3 fruit fly cellular contexts compared by ENCODE assay signal in genomic region chr3L:12062219-12062618, dm6.
TF ChIP-seq lines count a peak whose summit lies in the region.

No protein-coding gene starts in this region.

- no peak for TF ChIP-seq CTCF in whole organism, embryonic (GFP tag; optimal IDR thresholded peaks at IDR 0.05; lab: Kevin White, UChicago)

TF ChIP-seq in whole organism, embryonic, 481 proteins besides CTCF, POLR2A, EP300 and RAD21 (continues in another document):
- TF ChIP-seq HLH4C (GFP tag; IDR thresholded peaks at IDR 0.05; lab: Robert Waterston, UW; ENCODE audit: partially characterized antibody) (no peak), CG9932 (GFP tag; IDR thresholded peaks at IDR 0.05; lab: Robert Waterston, UW) (no peak), Xrp1 (GFP tag; IDR thresholded peaks at IDR 0.05; lab: Robert Waterston, UW) (peak; percentile 43; the same call in 1 of the 2 replicates), pho (GFP tag; optimal IDR thresholded peaks at IDR 0.05; lab: Kevin White, UChicago) (no peak), CG13424 (tag; optimal IDR thresholded peaks at IDR 0.05; lab: Kevin White, UChicago) (peak; percentile 7), Hand (GFP tag; optimal IDR thresholded peaks at IDR 0.05; lab: Kevin White, UChicago) (no peak), bsh (GFP tag; optimal IDR thresholded peaks at IDR 0.05; lab: Kevin White, UChicago) (peak in 1 of 2 experiments; percentile 60), eyg (GFP tag; optimal IDR thresholded peaks at IDR 0.05; lab: Kevin White, UChicago) (no peak), CG17829 (tag; optimal IDR thresholded peaks at IDR 0.05; lab: Kevin White, UChicago) (peak; percentile 27), CG10979 (tag; optimal IDR thresholded peaks at IDR 0.05; lab: Kevin White, UChicago) (peak; percentile 60), CG8290 (GFP tag; optimal IDR thresholded peaks at IDR 0.05; lab: Kevin White, UChicago) (no peak), CG8290 (tag; optimal IDR thresholded peaks at IDR 0.05; lab: Kevin White, UChicago) (no peak), dpn (GFP tag; optimal IDR thresholded peaks at IDR 0.05; lab: Kevin White, UChicago) (peak in 1 of 2 experiments; percentile 4), NC2β (GFP tag; optimal IDR thresholded peaks at IDR 0.05; lab: Kevin White, UChicago) (no peak), nmo (GFP tag; optimal IDR thresholded peaks at IDR 0.05; lab: Kevin White, UChicago) (peak; percentile 14), CG31388 (GFP tag; optimal IDR thresholded peaks at IDR 0.05; lab: Kevin White, UChicago) (no peak), CG18764 (GFP tag; optimal IDR thresholded peaks at IDR 0.05; lab: Kevin White, UChicago) (no peak), CG16815 (GFP tag; optimal IDR thresholded peaks at IDR 0.05; lab: Kevin White, UChicago) (peak; percentile 5), ssp (GFP tag; IDR thresholded peaks at IDR 0.05; lab: Robert Waterston, UW) (no peak), Usf (GFP tag; optimal IDR thresholded peaks at IDR 0.05; lab: Kevin White, UChicago) (no peak), fd96Cb (tag; optimal IDR thresholded peaks at IDR 0.05; lab: Kevin White, UChicago) (peak; percentile 35), gsb-n (tag; optimal IDR thresholded peaks at IDR 0.05; lab: Kevin White, UChicago) (no peak), gem (tag; optimal IDR thresholded peaks at IDR 0.05; lab: Kevin White, UChicago) (peak; percentile 50), lola (GFP tag; optimal IDR thresholded peaks at IDR 0.05; lab: Kevin White, UChicago) (peak in 1 of 3 experiments; percentile 65), Sox102F (GFP tag; optimal IDR thresholded peaks at IDR 0.05; lab: Kevin White, UChicago) (peak; percentile 34), CG2678 (tag; optimal IDR thresholded peaks at IDR 0.05; lab: Kevin White, UChicago) (peak; percentile 12), Elba2 (GFP tag; optimal IDR thresholded peaks at IDR 0.05; lab: Kevin White, UChicago) (no peak), dati (GFP tag; IDR thresholded peaks at IDR 0.05; lab: Robert Waterston, UW) (0 out of 2 replicates have a peak, but pooled peaks have one; percentile 9), CG17359 (tag; optimal IDR thresholded peaks at IDR 0.05; lab: Kevin White, UChicago) (no peak), Dad (GFP tag; optimal IDR thresholded peaks at IDR 0.05; lab: Kevin White, UChicago) (no peak)

TF ChIP-seq in whole organism, prepupa, 60 proteins besides CTCF, POLR2A, EP300 and RAD21:
- peak; percentile 8 for TF ChIP-seq pdm3 (GFP tag; optimal IDR thresholded peaks at IDR 0.05; lab: Kevin White, UChicago)
- no peak for TF ChIP-seq Gug (GFP tag; IDR thresholded peaks at IDR 0.05; lab: Robert Waterston, UW)
- TF ChIP-seq ss (GFP tag; optimal IDR thresholded peaks at IDR 0.05; lab: Kevin White, UChicago) = no peak
- no peak for TF ChIP-seq Sox102F (GFP tag; optimal IDR thresholded peaks at IDR 0.05; lab: Kevin White, UChicago)
- peak; percentile 58 for TF ChIP-seq Eip78C (GFP tag; lab: Kevin White, UChicago)
- no peak for TF ChIP-seq salr (GFP tag; optimal IDR thresholded peaks at IDR 0.05; lab: Kevin White, UChicago)
- TF ChIP-seq CG10669 (GFP tag; optimal IDR thresholded peaks at IDR 0.05; lab: Kevin White, UChicago) = peak; percentile 18
- no peak for TF ChIP-seq CG11294 (GFP tag; IDR thresholded peaks at IDR 0.05; lab: Robert Waterston, UW)
- TF ChIP-seq CG7368 (GFP tag; optimal IDR thresholded peaks at IDR 0.05; lab: Kevin White, UChicago) = no peak
- TF ChIP-seq fd85E (GFP tag; optimal IDR thresholded peaks at IDR 0.05; lab: Kevin White, UChicago) = no peak
- TF ChIP-seq fd59A (GFP tag; optimal IDR thresholded peaks at IDR 0.05; lab: Kevin White, UChicago) = peak; percentile 2
- no peak for TF ChIP-seq Sox15 (GFP tag; optimal IDR thresholded peaks at IDR 0.05; lab: Kevin White, UChicago)
- peak; percentile 23 for TF ChIP-seq Ets96B (tag; optimal IDR thresholded peaks at IDR 0.05; lab: Kevin White, UChicago)
- TF ChIP-seq CG6792 (GFP tag; optimal IDR thresholded peaks at IDR 0.05; lab: Kevin White, UChicago) = no peak
- TF ChIP-seq OdsH (GFP tag; optimal IDR thresholded peaks at IDR 0.05; lab: Kevin White, UChicago) = no peak
- no peak for TF ChIP-seq CG8119 (GFP tag; IDR thresholded peaks at IDR 0.05; lab: Robert Waterston, UW)
- no peak for TF ChIP-seq CG6808 (GFP tag; optimal IDR thresholded peaks at IDR 0.05; lab: Kevin White, UChicago)
- TF ChIP-seq CG34406 (GFP tag; optimal IDR thresholded peaks at IDR 0.05; lab: Kevin White, UChicago) = no peak
- no peak for TF ChIP-seq svp (GFP tag; lab: Kevin White, UChicago)
- TF ChIP-seq spab (GFP tag; optimal IDR thresholded peaks at IDR 0.05; lab: Kevin White, UChicago) = no peak

TF ChIP-seq in whole organism, pupa, 21 proteins besides CTCF, POLR2A, EP300 and RAD21:
- TF ChIP-seq Pif1A (GFP tag; optimal IDR thresholded peaks at IDR 0.05; lab: Kevin White, UChicago) (no peak), Pif1B (GFP tag; optimal IDR thresholded peaks at IDR 0.05; lab: Kevin White, UChicago) (no peak), CG13204 (GFP tag; optimal IDR thresholded peaks at IDR 0.05; lab: Kevin White, UChicago) (no peak), D1 (tag; optimal IDR thresholded peaks at IDR 0.05; lab: Kevin White, UChicago) (no peak), Ets98B (GFP tag; IDR thresholded peaks at IDR 0.05; lab: Robert Waterston, UW) (no peak), CG12605 (GFP tag; IDR thresholded peaks at IDR 0.05; lab: Robert Waterston, UW) (no peak), fd96Ca (GFP tag; IDR thresholded peaks at IDR 0.05; lab: Robert Waterston, UW) (no peak), CG32121 (GFP tag; IDR thresholded peaks at IDR 0.05; lab: Robert Waterston, UW) (no peak), gl (tag; optimal IDR thresholded peaks at IDR 0.05; lab: Kevin White, UChicago) (no peak), CG8159 (tag; optimal IDR thresholded peaks at IDR 0.05; lab: Kevin White, UChicago) (peak; percentile 31), CG10348 (GFP tag; IDR thresholded peaks at IDR 0.05; lab: Robert Waterston, UW) (no peak), CG8301 (tag; optimal IDR thresholded peaks at IDR 0.05; lab: Kevin White, UChicago) (peak; percentile 30), CG14655 (GFP tag; optimal IDR thresholded peaks at IDR 0.05; lab: Kevin White, UChicago) (peak; percentile 21), CG34367 (tag; optimal IDR thresholded peaks at IDR 0.05; lab: Kevin White, UChicago) (no peak), CG9948 (tag; optimal IDR thresholded peaks at IDR 0.05; lab: Kevin White, UChicago) (peak; percentile 33), rn (GFP tag; IDR thresholded peaks at IDR 0.05; lab: Robert Waterston, UW) (no peak), CG4496 (GFP tag; IDR thresholded peaks at IDR 0.05; lab: Robert Waterston, UW) (no peak), CG15710 (tag; optimal IDR thresholded peaks at IDR 0.05; lab: Kevin White, UChicago) (no peak), EcR (GFP tag; optimal IDR thresholded peaks at IDR 0.05; lab: Kevin White, UChicago) (no peak), Snoo (tag; optimal IDR thresholded peaks at IDR 0.05; lab: Kevin White, UChicago) (no peak), CG17806 (tag; optimal IDR thresholded peaks at IDR 0.05; lab: Kevin White, UChicago) (peak; percentile 15)
TF ChIP-seq in whole organism, pupa: peak in this region for 5.

Comparison
In these comparisons a context has a peak if more than half of its experiments do, and no peak if none do; other contexts are left out.
1. Of the 7 proteins assayed by ChIP-seq in both whole organism, embryonic and whole organism, prepupa: peak only in whole organism, embryonic: Sox102F; only in whole organism, prepupa: none; in both: none; in neither: 6.